Worm (Caenorhabditis elegans) whole organism, L1 larva: ENCODE results near the gene ptr-16.

Source experiments
- C04F5.9 ChIP-seq: sonication (generic microtip); optimal IDR thresholded peaks from 2 replicates; lab custom pipeline; 2016; ENCODE audit warnings: missing genetic modification characterization, missing compliant biosample characterization
- aha-1 ChIP-seq: fragments of 150-350 bp; optimal IDR thresholded peaks from 2 replicates; lab custom pipeline; 2014; ENCODE audit warnings: missing biosample characterization, missing genetic modification characterization
- aly-2 ChIP-seq: fragments of 150-350 bp; optimal IDR thresholded peaks from 2 replicates; lab custom pipeline; 2014; ENCODE audit warnings: missing biosample characterization, missing genetic modification characterization
- ama-1 ChIP-seq: fragments of 150-350 bp; optimal IDR thresholded peaks from 2 replicates; lab custom pipeline; 2014
- blmp-1 ChIP-seq: fragments of 150-350 bp; optimal IDR thresholded peaks from 2 replicates; lab custom pipeline; 2014; ENCODE audit warnings: missing biosample characterization, missing genetic modification characterization
- ceh-8 ChIP-seq: fragments of 200-800 bp; sonication (Bioruptor generic); optimal IDR thresholded peaks from 2 replicates; lab custom pipeline; 2018; ENCODE audit warnings: mild to moderate bottlenecking, missing genetic modification characterization, moderate library complexity, missing compliant biosample characterization
- ceh-82 ChIP-seq, 3 experiments: fragments of 150-350 bp in 1 of 3; sonication (generic microtip) in 2 of 3; optimal IDR thresholded peaks; 2 replicates each; lab custom pipeline; 2014 to 2017; ENCODE audit warnings: missing biosample characterization in 3 of 3, missing genetic modification characterization in 3 of 3
- ceh-88 ChIP-seq: fragments of 200-800 bp; sonication (Bioruptor generic); IDR thresholded peaks from 2 replicates; pipeline ENCODE4 v1.3.6; 2022; ENCODE audit warnings: missing genetic modification characterization, missing compliant biosample characterization
- ceh-90 ChIP-seq: sonication (generic microtip); optimal IDR thresholded peaks from 2 replicates; lab custom pipeline; 2016; ENCODE audit warnings: missing genetic modification characterization, missing compliant biosample characterization
- dpl-1 ChIP-seq, 3 experiments: fragments of 150-350 bp in 2 of 3; sonication (generic microtip) in 1 of 3; optimal IDR thresholded peaks; 2 replicates each; lab custom pipeline; 2014 to 2017; ENCODE audit warnings: missing biosample characterization in 3 of 3, missing genetic modification characterization in 3 of 3, missing genetic modification reagents in 3 of 3
- efl-1 ChIP-seq, 4 experiments: fragments of 150-350 bp; optimal IDR thresholded peaks in 3 of 4; peaks in 1 of 4; 1 replicate in 1 of 4; 2 replicates in 3 of 4; lab custom pipeline; 2014; ENCODE audit warnings: missing biosample characterization in 2 of 4, missing genetic modification characterization in 2 of 4, missing genetic modification reagents in 2 of 4
- efl-3 ChIP-seq: fragments of 200-800 bp; sonication (Bioruptor generic); optimal IDR thresholded peaks from 2 replicates; lab custom pipeline; 2018; ENCODE audit warnings: mild to moderate bottlenecking, missing genetic modification characterization, missing compliant biosample characterization
- egl-13 ChIP-seq: sonication (generic microtip); optimal IDR thresholded peaks from 2 replicates; lab custom pipeline; 2016; ENCODE audit warnings: missing genotype, missing genetic modification reagents, missing genetic modification characterization, missing compliant biosample characterization
- egl-27 ChIP-seq, 2 experiments: fragments of 150-350 bp in 1 of 2; sonication (generic microtip); optimal IDR thresholded peaks; 3 replicates each; lab custom pipeline; 2017 to 2018; ENCODE audit warnings: missing biosample characterization in 2 of 2, missing genetic modification characterization in 2 of 2, missing genetic modification reagents in 2 of 2
- fkh-4 ChIP-seq: sonication (generic microtip); optimal IDR thresholded peaks from 2 replicates; lab custom pipeline; 2016; ENCODE audit warnings: missing compliant biosample characterization, missing genetic modification characterization, borderline replicate concordance
- fkh-8 ChIP-seq: sonication (generic microtip); optimal IDR thresholded peaks from 2 replicates; lab custom pipeline; 2016; ENCODE audit warnings: mild to moderate bottlenecking, missing genetic modification characterization, missing compliant biosample characterization
- grh-1 ChIP-seq: fragments of 200-800 bp; sonication (Bioruptor generic); IDR thresholded peaks from 2 replicates; pipeline ENCODE4 v1.3.6; 2022; ENCODE audit warnings: missing genetic modification reagents, missing genetic modification characterization, missing compliant biosample characterization
- hlh-4 ChIP-seq: sonication (generic microtip); optimal IDR thresholded peaks from 2 replicates; lab custom pipeline; 2016; ENCODE audit warnings: mild to moderate bottlenecking, missing genetic modification characterization, missing compliant biosample characterization
- hpl-2 ChIP-seq: fragments of 150-350 bp; optimal IDR thresholded peaks from 2 replicates; lab custom pipeline; 2014; ENCODE audit warnings: missing biosample characterization, missing genetic modification reagents, missing genetic modification characterization
- irx-1 ChIP-seq: sonication (generic microtip); optimal IDR thresholded peaks from 2 replicates; lab custom pipeline; 2016; ENCODE audit warnings: missing genetic modification characterization, missing compliant biosample characterization
- isw-1 ChIP-seq: fragments of 200-800 bp; sonication (Bioruptor generic); IDR thresholded peaks from 2 replicates; pipeline ENCODE4 v1.3.6; 2022; ENCODE audit warnings: missing genetic modification characterization, missing compliant biosample characterization
- jun-1 ChIP-seq: fragments of 150-350 bp; optimal IDR thresholded peaks from 2 replicates; lab custom pipeline; 2014; ENCODE audit warnings: missing biosample characterization, missing genetic modification reagents, missing genetic modification characterization
- lin-13 ChIP-seq: fragments of 150-350 bp; optimal IDR thresholded peaks from 2 replicates; lab custom pipeline; 2014; ENCODE audit warnings: missing biosample characterization, missing genetic modification reagents, missing genetic modification characterization
- lin-14 ChIP-seq: fragments of 200-800 bp; sonication (Bioruptor generic); optimal IDR thresholded peaks from 2 replicates; lab custom pipeline; 2018; ENCODE audit warnings: mild to moderate bottlenecking, missing genetic modification characterization, moderate library complexity, missing compliant biosample characterization
- lin-15B ChIP-seq: fragments of 150-350 bp; sonication (generic microtip); optimal IDR thresholded peaks from 3 replicates; lab custom pipeline; 2014; ENCODE audit warnings: missing biosample characterization, missing genetic modification characterization
- lin-35 ChIP-seq, 2 experiments: fragments of 150-350 bp; optimal IDR thresholded peaks; 2 replicates each; lab custom pipeline; 2014; ENCODE audit warnings: missing biosample characterization in 2 of 2, missing genetic modification characterization in 2 of 2, missing genetic modification reagents in 2 of 2
- lin-39 ChIP-seq: fragments of 150-350 bp; optimal IDR thresholded peaks from 2 replicates; lab custom pipeline; 2014; ENCODE audit warnings: missing biosample characterization, missing genetic modification reagents, missing genetic modification characterization
- lir-3 ChIP-seq: sonication (generic microtip); optimal IDR thresholded peaks from 2 replicates; lab custom pipeline; 2016; ENCODE audit warnings: mild to moderate bottlenecking, missing genetic modification characterization, moderate library complexity, missing compliant biosample characterization; ENCODE audit not compliant: poor library complexity
- lsy-2 ChIP-seq, 2 experiments: fragments of 150-350 bp; optimal IDR thresholded peaks; 2 replicates each; lab custom pipeline; 2014; ENCODE audit warnings: missing biosample characterization in 2 of 2, missing genetic modification characterization in 2 of 2
- mdl-1 ChIP-seq, 2 experiments: fragments of 150-350 bp; optimal IDR thresholded peaks; 2 replicates each; lab custom pipeline; 2014 to 2017; ENCODE audit warnings: missing biosample characterization in 2 of 2, missing genetic modification characterization in 2 of 2, inconsistent platforms in 1 of 2
- nhr-11 ChIP-seq: fragments of 150-350 bp; optimal IDR thresholded peaks from 2 replicates; lab custom pipeline; 2014; ENCODE audit warnings: missing biosample characterization, missing genetic modification characterization
- nhr-19 ChIP-seq: fragments of 200-800 bp; sonication (Bioruptor generic); conservative IDR thresholded peaks from 2 replicates; pipeline ENCODE4 v1.3.6; 2022; ENCODE audit warnings: missing genetic modification characterization, missing compliant biosample characterization
- nhr-20 ChIP-seq: sonication (generic microtip); optimal IDR thresholded peaks from 2 replicates; lab custom pipeline; 2016; ENCODE audit warnings: mild to moderate bottlenecking, missing genetic modification characterization, missing compliant biosample characterization
- nhr-47 ChIP-seq: sonication (generic microtip); optimal IDR thresholded peaks from 2 replicates; lab custom pipeline; 2016; ENCODE audit warnings: mild to moderate bottlenecking, missing genetic modification characterization, moderate library complexity, missing compliant biosample characterization
- nhr-71 ChIP-seq: sonication (generic microtip); optimal IDR thresholded peaks from 2 replicates; lab custom pipeline; 2016; ENCODE audit warnings: mild to moderate bottlenecking, missing genetic modification characterization, moderate library complexity, missing compliant biosample characterization
- nhr-76 ChIP-seq: sonication (generic microtip); optimal IDR thresholded peaks from 2 replicates; lab custom pipeline; 2017; ENCODE audit warnings: missing biosample characterization, missing genetic modification characterization
- nhr-77 ChIP-seq: fragments of 150-350 bp; optimal IDR thresholded peaks from 2 replicates; lab custom pipeline; 2014; ENCODE audit warnings: missing biosample characterization, missing genetic modification characterization
- nhr-85 ChIP-seq: sonication (generic microtip); peaks from one replicate; lab custom pipeline; 2016; ENCODE audit warnings: missing genetic modification characterization, inconsistent platforms, missing compliant biosample characterization
- nhr-90 ChIP-seq: sonication (generic microtip); optimal IDR thresholded peaks from 2 replicates; lab custom pipeline; 2016; ENCODE audit warnings: mild to moderate bottlenecking, missing genetic modification characterization, missing compliant biosample characterization; ENCODE audit not compliant: poor library complexity
- pax-3 ChIP-seq: fragments of 200-800 bp; sonication (Bioruptor generic); optimal IDR thresholded peaks from 2 replicates; lab custom pipeline; 2018; ENCODE audit warnings: mild to moderate bottlenecking, missing genetic modification characterization, moderate library complexity, missing compliant biosample characterization
- skn-1 ChIP-seq: fragments of 150-350 bp; optimal IDR thresholded peaks from 2 replicates; lab custom pipeline; 2014; ENCODE audit warnings: missing biosample characterization, missing genetic modification characterization
- snu-23 ChIP-seq: sonication (generic microtip); optimal IDR thresholded peaks from 2 replicates; lab custom pipeline; 2016; ENCODE audit warnings: missing genetic modification characterization, missing compliant biosample characterization
- sox-4 ChIP-seq: sonication (generic microtip); optimal IDR thresholded peaks from 2 replicates; lab custom pipeline; 2016; ENCODE audit warnings: missing genetic modification characterization, missing compliant biosample characterization
- sup-37 ChIP-seq: fragments of 200-800 bp; sonication (Bioruptor generic); optimal IDR thresholded peaks from 2 replicates; lab custom pipeline; 2018; ENCODE audit warnings: mild to moderate bottlenecking, missing genetic modification characterization, missing compliant biosample characterization
- swsn-7 ChIP-seq: sonication (generic microtip); optimal IDR thresholded peaks from 2 replicates; lab custom pipeline; 2016; ENCODE audit warnings: missing genetic modification characterization, missing compliant biosample characterization
- tbx-2 ChIP-seq: sonication (generic microtip); optimal IDR thresholded peaks from 2 replicates; lab custom pipeline; 2016; ENCODE audit warnings: missing genetic modification characterization, missing compliant biosample characterization
- tlp-1 ChIP-seq: fragments of 150-350 bp; optimal IDR thresholded peaks from 2 replicates; lab custom pipeline; 2014; ENCODE audit warnings: missing biosample characterization, missing genetic modification characterization
- unc-130 ChIP-seq: fragments of 150-350 bp; optimal IDR thresholded peaks from 2 replicates; lab custom pipeline; 2017; ENCODE audit warnings: missing biosample characterization, missing genetic modification characterization, inconsistent platforms
- unc-62 ChIP-seq: fragments of 150-350 bp; optimal IDR thresholded peaks from 2 replicates; lab custom pipeline; 2014; ENCODE audit warnings: missing biosample characterization, missing genetic modification reagents, missing genetic modification characterization
- zag-1 ChIP-seq: fragments of 150-350 bp; optimal IDR thresholded peaks from 2 replicates; lab custom pipeline; 2014; ENCODE audit warnings: missing biosample characterization, missing genetic modification characterization
- zip-4 ChIP-seq: fragments of 200-800 bp; sonication (Bioruptor generic); optimal IDR thresholded peaks from 2 replicates; lab custom pipeline; 2018; ENCODE audit warnings: mild to moderate bottlenecking, missing genetic modification characterization, moderate library complexity, missing compliant biosample characterization
- ztf-11 ChIP-seq, 2 experiments: sonication (generic microtip); optimal IDR thresholded peaks; 2 replicates each; lab custom pipeline; 2016 to 2017; ENCODE audit warnings: missing genetic modification characterization in 2 of 2, missing biosample characterization in 1 of 2, missing compliant biosample characterization in 1 of 2

Gene ptr-16

DNA sequence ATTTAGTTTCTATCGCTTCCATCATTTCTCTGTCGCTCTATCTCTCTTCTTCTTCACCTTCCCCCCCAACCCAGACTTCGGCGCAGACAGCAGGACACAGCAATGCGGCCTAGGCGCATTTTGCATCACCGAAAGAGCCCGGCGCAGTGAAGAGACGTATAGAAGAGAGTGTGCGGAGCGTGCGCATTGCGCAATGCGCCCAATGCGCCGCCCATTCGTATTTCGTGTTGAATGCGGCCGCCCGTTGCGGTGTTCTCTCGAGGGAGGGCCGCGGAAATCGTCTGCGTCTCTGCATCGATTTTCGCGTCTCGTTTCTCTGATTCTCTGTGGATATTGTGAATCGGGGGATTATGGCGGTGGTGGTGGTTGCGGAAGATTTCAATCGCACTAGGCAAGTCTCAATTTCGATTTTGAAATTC is 14.2 kb upstream of the ptr-16 start (continued):
- peak; percentile 80 to 84 for TF ChIP-seq lin-35 (GFP tag; optimal IDR thresholded peaks at IDR 0.05; lab: Kevin White, UChicago)
- peak; percentile 77 for TF ChIP-seq C04F5.9 (tag; lab: Kevin White, UChicago)
- peak; percentile 82 for TF ChIP-seq blmp-1 (tag; lab: Kevin White, UChicago)
- peak; percentile 59 for TF ChIP-seq nhr-76
- peak; percentile 100 for TF ChIP-seq sox-4 (tag; lab: Kevin White, UChicago)
- peak; percentile 98 for TF ChIP-seq ceh-8 (GFP tag; lab: Kevin White, UChicago)
- TF ChIP-seq nhr-20 (tag; lab: Kevin White, UChicago): peak; percentile 99
- TF ChIP-seq efl-3: peak; percentile 82
- TF ChIP-seq lin-15B (tag; lab: Kevin White, UChicago): peak; percentile 87
- TF ChIP-seq snu-23 (GFP tag; lab: Kevin White, UChicago): peak; percentile 99
- TF ChIP-seq nhr-71: peak; percentile 100
- TF ChIP-seq lin-14 (GFP tag; lab: Kevin White, UChicago): peak; percentile 100
- TF ChIP-seq irx-1 (tag; lab: Kevin White, UChicago): peak; percentile 97
- peak; percentile 97 for TF ChIP-seq nhr-11 (tag; lab: Kevin White, UChicago)
- TF ChIP-seq ceh-82 (tag; optimal IDR thresholded peaks at IDR 0.05; lab: Kevin White, UChicago): peak; percentile 96 to 98 (median 98)
- peak; percentile 97 for TF ChIP-seq nhr-77 (tag; lab: Kevin White, UChicago)
- TF ChIP-seq isw-1: peak; percentile 97
- TF ChIP-seq skn-1: peak; percentile 88
- peak; percentile 88 for TF ChIP-seq lin-39 (tag; lab: Kevin White, UChicago)
- peak; percentile 70 for TF ChIP-seq unc-62 (GFP tag; lab: Kevin White, UChicago)
- peak; percentile 100 for TF ChIP-seq nhr-47 (tag; lab: Kevin White, UChicago)
- TF ChIP-seq zag-1 (tag; lab: Kevin White, UChicago): peak; percentile 93
- TF ChIP-seq ama-1 (lab: Kevin White, UChicago): no peak
- TF ChIP-seq ztf-11 (tag; optimal IDR thresholded peaks at IDR 0.05; lab: Kevin White, UChicago): peak in 1 of 2 experiments; percentile 99
- peak; percentile 99 for TF ChIP-seq pax-3 (tag; lab: Kevin White, UChicago)
- TF ChIP-seq tbx-2 (tag; lab: Kevin White, UChicago): peak; percentile 100
- peak; percentile 89 to 94 for TF ChIP-seq efl-1 (optimal IDR thresholded peaks at IDR 0.05; lab: Kevin White, UChicago)
- TF ChIP-seq efl-1 (GFP tag; optimal IDR thresholded peaks at IDR 0.05 in 1 of 2; lab: Kevin White, UChicago): peak; percentile 61 to 97
- TF ChIP-seq fkh-4 (tag; lab: Kevin White, UChicago): peak; percentile 84
- peak; percentile 93 for TF ChIP-seq lsy-2 (tag; optimal IDR thresholded peaks at IDR 0.05; lab: Kevin White, UChicago)
- TF ChIP-seq nhr-19 (GFP tag; lab: Robert Waterston, UW): peak; percentile 99
- peak; percentile 100 for TF ChIP-seq swsn-7 (tag; lab: Kevin White, UChicago)
- TF ChIP-seq lin-13 (GFP tag; lab: Kevin White, UChicago): peak; percentile 98
- peak; percentile 99 for TF ChIP-seq sup-37 (GFP tag; lab: Kevin White, UChicago)
- peak; percentile 88 for TF ChIP-seq lir-3 (tag; lab: Kevin White, UChicago)
- TF ChIP-seq mdl-1 (tag; optimal IDR thresholded peaks at IDR 0.05; lab: Kevin White, UChicago): peak; percentile 10 to 94
- TF ChIP-seq nhr-90 (tag; lab: Kevin White, UChicago): peak; percentile 99
- peak; percentile 97 for TF ChIP-seq unc-130 (tag; lab: Kevin White, UChicago)
- no peak for TF ChIP-seq ceh-90 (tag; lab: Kevin White, UChicago)
- TF ChIP-seq hlh-4: peak; percentile 86
- TF ChIP-seq tlp-1 (tag; lab: Kevin White, UChicago): no peak
- peak; percentile 97 for TF ChIP-seq nhr-85
- peak; percentile 88 for TF ChIP-seq aha-1 (tag; lab: Kevin White, UChicago)
- TF ChIP-seq aly-2: peak; percentile 80
- TF ChIP-seq egl-13 (tag; lab: Kevin White, UChicago): peak; percentile 100
- TF ChIP-seq grh-1 (GFP tag; lab: Robert Waterston, UW): peak; percentile 92
- TF ChIP-seq zip-4: peak; percentile 96
- TF ChIP-seq ceh-88 (GFP tag; lab: Robert Waterston, UW): peak; percentile 94
- peak; percentile 69 to 91 for TF ChIP-seq egl-27 (tag; optimal IDR thresholded peaks at IDR 0.05; lab: Kevin White, UChicago)
- peak; percentile 63 to 77 (median 66) for TF ChIP-seq dpl-1 (GFP tag; optimal IDR thresholded peaks at IDR 0.05; lab: Kevin White, UChicago)
- peak; percentile 100 for TF ChIP-seq fkh-8 (tag; lab: Kevin White, UChicago)
- peak; percentile 79 for TF ChIP-seq hpl-2 (GFP tag; lab: Kevin White, UChicago)
- peak; percentile 98 for TF ChIP-seq jun-1 (tag; lab: Kevin White, UChicago)
